Fruit fly (Drosophila melanogaster) whole organism, prepupa: ENCODE measurements around the gene CG7218.

ENCODE experiments used
- Blimp-1 ChIP-seq: fragments of 200-800 bp; sonication (Bioruptor generic); optimal IDR thresholded peaks from 3 replicates; lab custom pipeline; 2017; ENCODE audit warnings: missing biosample characterization, missing genetic modification characterization, mild to moderate bottlenecking, moderate library complexity, missing genetic modification reagents
- CG10669 ChIP-seq: fragments of 200-800 bp; sonication (Bioruptor generic); optimal IDR thresholded peaks from 3 replicates; lab custom pipeline; 2018; ENCODE audit warnings: missing biosample characterization, mild to moderate bottlenecking, missing genetic modification characterization, moderate library complexity
- CG11902 ChIP-seq: fragments of 200-800 bp; sonication (Bioruptor generic); optimal IDR thresholded peaks from 3 replicates; lab custom pipeline; 2016; ENCODE audit warnings: missing biosample characterization, missing genetic modification characterization
- CG15336 ChIP-seq: fragments of 200-800 bp; sonication (Bioruptor generic); IDR thresholded peaks from 2 replicates; pipeline ENCODE4 v1.3.6; 2022; ENCODE audit warnings: missing biosample characterization, missing genetic modification characterization
- CG1621 ChIP-seq: fragments of 200-800 bp; sonication (Bioruptor generic); optimal IDR thresholded peaks from 3 replicates; lab custom pipeline; 2018; ENCODE audit warnings: missing biosample characterization, mild to moderate bottlenecking, missing genetic modification characterization
- CG16779 ChIP-seq: fragments of 200-800 bp; sonication (Bioruptor generic); optimal IDR thresholded peaks from 3 replicates; lab custom pipeline; 2017; ENCODE audit warnings: missing biosample characterization, mild to moderate bottlenecking, missing genetic modification characterization
- CG3032 ChIP-seq: fragments of 200-800 bp; optimal IDR thresholded peaks from 2 replicates; lab custom pipeline; 2019; ENCODE audit warnings: missing biosample characterization, mild to moderate bottlenecking, missing genetic modification characterization, moderate library complexity
- CG31627 ChIP-seq: fragments of 200-800 bp; sonication (Bioruptor generic); optimal IDR thresholded peaks from 3 replicates; lab custom pipeline; 2016; ENCODE audit warnings: missing biosample characterization, missing genetic modification characterization
- CG32006 ChIP-seq: fragments of 200-800 bp; sonication (Bioruptor generic); optimal IDR thresholded peaks from 3 replicates; lab custom pipeline; 2017; ENCODE audit warnings: missing biosample characterization, mild to moderate bottlenecking, missing genetic modification characterization
- CG34406 ChIP-seq: fragments of 200-800 bp; sonication (Bioruptor generic); optimal IDR thresholded peaks from 3 replicates; lab custom pipeline; 2016; ENCODE audit warnings: missing biosample characterization, missing genetic modification characterization
- CG4318 ChIP-seq: fragments of 200-800 bp; sonication (Bioruptor generic); optimal IDR thresholded peaks from 3 replicates; lab custom pipeline; 2017; ENCODE audit warnings: missing biosample characterization, mild to moderate bottlenecking, missing genetic modification characterization
- CG6163 ChIP-seq: fragments of 200-800 bp; sonication (Bioruptor generic); IDR thresholded peaks from 3 replicates; pipeline ENCODE4 v1.3.6; 2022; ENCODE audit warnings: missing biosample characterization, missing genetic modification characterization
- CG6276 ChIP-seq: fragments of 200-800 bp; sonication (Bioruptor generic); optimal IDR thresholded peaks from 2 replicates; lab custom pipeline; 2017; ENCODE audit warnings: missing biosample characterization, mild to moderate bottlenecking, missing genetic modification characterization
- CG6792 ChIP-seq: fragments of 200-800 bp; sonication (Bioruptor generic); optimal IDR thresholded peaks from 3 replicates; lab custom pipeline; 2016; ENCODE audit warnings: missing biosample characterization, missing genetic modification characterization
- CG6808 ChIP-seq: fragments of 200-800 bp; sonication (Bioruptor generic); optimal IDR thresholded peaks from 3 replicates; lab custom pipeline; 2017; ENCODE audit warnings: missing biosample characterization, missing genetic modification characterization, mild to moderate bottlenecking, moderate library complexity, missing genetic modification reagents
- CG6854 ChIP-seq: fragments of 200-800 bp; sonication (Bioruptor generic); optimal IDR thresholded peaks from 2 replicates; lab custom pipeline; 2017; ENCODE audit warnings: missing biosample characterization, mild to moderate bottlenecking, missing genetic modification characterization
- CG7368 ChIP-seq: fragments of 200-800 bp; sonication (Bioruptor generic); optimal IDR thresholded peaks from 3 replicates; lab custom pipeline; 2016; ENCODE audit warnings: missing biosample characterization, missing genetic modification characterization
- CG8319 ChIP-seq: fragments of 200-800 bp; sonication (Bioruptor generic); optimal IDR thresholded peaks from 3 replicates; lab custom pipeline; 2016; ENCODE audit warnings: missing biosample characterization, missing genetic modification characterization
- CG9139 ChIP-seq: fragments of 200-800 bp; sonication (Bioruptor generic); optimal IDR thresholded peaks from 3 replicates; lab custom pipeline; 2017; ENCODE audit warnings: missing biosample characterization, mild to moderate bottlenecking, missing genetic modification characterization
- Eip75B ChIP-seq: fragments of 200-800 bp; sonication (Bioruptor generic); optimal IDR thresholded peaks from 3 replicates; lab custom pipeline; 2016; ENCODE audit warnings: missing biosample characterization, missing genetic modification characterization
- Eip93F ChIP-seq: fragments of 200-800 bp; sonication (Bioruptor generic); optimal IDR thresholded peaks from 2 replicates; lab custom pipeline; 2016; ENCODE audit warnings: missing biosample characterization, mild to moderate bottlenecking, missing genetic modification characterization
- Ets21C ChIP-seq: fragments of 200-800 bp; sonication (Bioruptor generic); optimal IDR thresholded peaks from 3 replicates; lab custom pipeline; 2016; ENCODE audit warnings: missing biosample characterization, missing genetic modification characterization
- Ets96B ChIP-seq: fragments of 200-800 bp; optimal IDR thresholded peaks from 2 replicates; lab custom pipeline; 2019; ENCODE audit warnings: missing biosample characterization, mild to moderate bottlenecking, missing genetic modification characterization, moderate library complexity
- Gug ChIP-seq: fragments of 200-800 bp; sonication (Bioruptor generic); IDR thresholded peaks from 2 replicates; pipeline ENCODE4 v1.3.6; 2022; ENCODE audit warnings: missing biosample characterization, missing genetic modification characterization
- Hr39 ChIP-seq: fragments of 200-800 bp; sonication (Bioruptor generic); optimal IDR thresholded peaks from 2 replicates; lab custom pipeline; 2016; ENCODE audit warnings: missing biosample characterization, missing genetic modification characterization
- Hr4 ChIP-seq: fragments of 200-800 bp; sonication (Bioruptor generic); optimal IDR thresholded peaks from 3 replicates; lab custom pipeline; 2016; ENCODE audit warnings: missing biosample characterization, missing genetic modification characterization
- Lpt ChIP-seq: fragments of 200-800 bp; sonication (Bioruptor generic); optimal IDR thresholded peaks from 3 replicates; lab custom pipeline; 2016; ENCODE audit warnings: missing biosample characterization, missing genetic modification characterization
- Met ChIP-seq: fragments of 200-800 bp; sonication (Bioruptor generic); optimal IDR thresholded peaks from 3 replicates; lab custom pipeline; 2016; ENCODE audit warnings: missing biosample characterization, missing genetic modification characterization
- OdsH ChIP-seq: fragments of 200-800 bp; sonication (Bioruptor generic); optimal IDR thresholded peaks from 3 replicates; lab custom pipeline; 2016; ENCODE audit warnings: missing biosample characterization, missing genetic modification characterization
- Smox ChIP-seq: fragments of 200-800 bp; sonication (Bioruptor generic); optimal IDR thresholded peaks from 3 replicates; lab custom pipeline; 2016; ENCODE audit warnings: missing biosample characterization, missing genetic modification characterization
- Sox102F ChIP-seq: fragments of 200-800 bp; sonication (Bioruptor generic); optimal IDR thresholded peaks from 2 replicates; lab custom pipeline; 2016; ENCODE audit warnings: missing biosample characterization, mild to moderate bottlenecking, missing genetic modification characterization
- Sox14 ChIP-seq: fragments of 200-800 bp; sonication (Bioruptor generic); optimal IDR thresholded peaks from 3 replicates; lab custom pipeline; 2016; ENCODE audit warnings: missing biosample characterization, missing genetic modification characterization
- achi ChIP-seq: fragments of 200-800 bp; sonication (Bioruptor generic); optimal IDR thresholded peaks from 3 replicates; lab custom pipeline; 2016; ENCODE audit warnings: missing biosample characterization, missing genetic modification characterization
- acj6 ChIP-seq: fragments of 200-800 bp; sonication (Bioruptor generic); optimal IDR thresholded peaks from 3 replicates; lab custom pipeline; 2016; ENCODE audit warnings: missing biosample characterization, missing genetic modification characterization
- cyc ChIP-seq: fragments of 200-800 bp; sonication (Bioruptor generic); optimal IDR thresholded peaks from 3 replicates; lab custom pipeline; 2016; ENCODE audit warnings: missing biosample characterization, missing genetic modification characterization
- dac ChIP-seq: fragments of 200-800 bp; sonication (Bioruptor generic); optimal IDR thresholded peaks from 2 replicates; lab custom pipeline; 2017; ENCODE audit warnings: missing biosample characterization, mild to moderate bottlenecking, missing genetic modification characterization
- dsx ChIP-seq: fragments of 200-800 bp; optimal IDR thresholded peaks from 3 replicates; lab custom pipeline; 2019; ENCODE audit warnings: missing biosample characterization, mild to moderate bottlenecking, missing genetic modification characterization, moderate library complexity; ENCODE audit not compliant: poor library complexity, severe bottlenecking
- eg ChIP-seq: fragments of 200-800 bp; sonication (Bioruptor generic); IDR thresholded peaks from 3 replicates; pipeline ENCODE4 v1.3.6; 2022; ENCODE audit warnings: missing biosample characterization, missing genetic modification characterization
- esn ChIP-seq: fragments of 200-800 bp; sonication (Bioruptor generic); optimal IDR thresholded peaks from 2 replicates; lab custom pipeline; 2016; ENCODE audit warnings: missing biosample characterization, mild to moderate bottlenecking, missing genetic modification characterization, moderate library complexity
- fd59A ChIP-seq: fragments of 200-800 bp; sonication (Bioruptor generic); optimal IDR thresholded peaks from 2 replicates; lab custom pipeline; 2017; ENCODE audit warnings: missing biosample characterization, mild to moderate bottlenecking, missing genetic modification characterization, missing genetic modification reagents
- fd85E ChIP-seq: fragments of 200-800 bp; sonication (Bioruptor generic); optimal IDR thresholded peaks from 3 replicates; lab custom pipeline; 2016; ENCODE audit warnings: missing biosample characterization, missing genetic modification characterization
- fkh ChIP-seq: fragments of 200-800 bp; sonication (Bioruptor generic); optimal IDR thresholded peaks from 3 replicates; lab custom pipeline; 2017; ENCODE audit warnings: missing biosample characterization, mild to moderate bottlenecking, missing genetic modification characterization, moderate library complexity
- lz ChIP-seq: fragments of 200-800 bp; sonication (Bioruptor generic); optimal IDR thresholded peaks from 3 replicates; lab custom pipeline; 2016; ENCODE audit warnings: missing biosample characterization, missing genetic modification characterization
- net ChIP-seq: fragments of 200-800 bp; sonication (Bioruptor generic); optimal IDR thresholded peaks from 3 replicates; lab custom pipeline; 2016; ENCODE audit warnings: missing biosample characterization, missing genetic modification characterization
- pdm3 ChIP-seq: fragments of 200-800 bp; sonication (Bioruptor generic); optimal IDR thresholded peaks from 3 replicates; lab custom pipeline; 2016; ENCODE audit warnings: missing biosample characterization, missing genetic modification characterization
- salr ChIP-seq, 2 experiments: fragments of 200-800 bp; sonication (Bioruptor generic); optimal IDR thresholded peaks; 3 replicates each; lab custom pipeline; 2016 to 2018; ENCODE audit warnings: missing biosample characterization in 2 of 2, missing genetic modification characterization in 2 of 2, mild to moderate bottlenecking in 1 of 2
- spab ChIP-seq: fragments of 200-800 bp; sonication (Bioruptor generic); optimal IDR thresholded peaks from 2 replicates; lab custom pipeline; 2017; ENCODE audit warnings: missing biosample characterization, mild to moderate bottlenecking, missing genetic modification characterization, missing genetic modification reagents
- svp ChIP-seq: fragments of 200-800 bp; sonication (Bioruptor generic); peaks from one replicate; lab custom pipeline; 2016; ENCODE audit warnings: missing biosample characterization, missing genetic modification characterization
- topi ChIP-seq: fragments of 200-800 bp; sonication (Bioruptor generic); optimal IDR thresholded peaks from 3 replicates; lab custom pipeline; 2016; ENCODE audit warnings: missing biosample characterization, missing genetic modification characterization
- vri ChIP-seq: fragments of 200-800 bp; sonication (Bioruptor generic); optimal IDR thresholded peaks from 3 replicates; lab custom pipeline; 2016; ENCODE audit warnings: missing biosample characterization, mild to moderate bottlenecking, missing genetic modification characterization

CG7218 gene

DNA sequence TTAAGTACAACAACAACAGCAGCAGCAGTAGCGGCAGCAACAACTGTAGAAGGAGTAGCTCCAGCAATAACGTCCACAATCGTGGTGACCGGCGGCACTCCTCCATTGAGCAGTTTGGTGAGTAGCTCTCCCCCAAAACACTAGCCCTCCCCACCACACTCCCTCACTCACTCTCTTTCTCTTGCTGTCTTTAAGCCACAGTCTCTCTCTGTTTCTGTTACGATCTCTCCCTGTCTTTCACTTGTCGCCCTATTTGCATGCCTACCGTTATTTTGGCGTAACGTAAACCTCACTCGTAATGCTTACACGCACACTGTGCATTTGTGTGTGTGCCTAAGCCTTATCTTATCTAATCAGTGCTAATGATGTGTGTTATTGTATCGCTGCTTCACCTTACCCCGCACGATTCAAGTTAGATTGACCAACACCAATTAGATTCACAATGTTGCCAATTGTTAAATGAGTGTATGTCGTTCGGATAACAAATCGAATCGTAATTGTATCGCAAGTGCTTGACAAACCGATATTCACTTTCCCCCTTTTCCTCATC, 5.9 kb upstream of the CG7218 start (continued):
- TF ChIP-seq CG32006 = no peak

DNA sequence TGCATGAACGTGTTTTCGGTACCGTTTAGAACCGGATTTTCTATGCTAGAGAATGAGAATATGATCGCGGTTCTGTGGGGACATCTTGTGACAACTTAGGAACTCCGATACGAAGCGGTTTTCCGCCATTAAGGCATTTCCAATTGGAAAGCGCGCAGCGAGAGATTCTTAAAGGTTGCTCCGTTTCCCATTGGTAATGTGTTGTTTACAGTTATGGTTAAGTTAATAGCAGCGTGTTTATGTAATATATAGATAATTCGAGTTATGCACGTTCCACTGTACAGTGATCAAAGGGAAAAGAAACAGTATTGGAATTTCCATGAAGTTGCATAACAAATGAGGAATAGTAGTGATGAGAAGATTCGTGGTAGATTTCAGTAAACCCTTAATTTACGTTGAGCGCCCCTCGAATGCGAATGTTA, 4.7 kb upstream of the CG7218 start:
- peak; percentile 22 for TF ChIP-seq CG1621 (tag; lab: Kevin White, UChicago)
- peak; percentile 29 for TF ChIP-seq pdm3 (GFP tag; lab: Kevin White, UChicago)
- no peak for TF ChIP-seq fd85E
- TF ChIP-seq OdsH (GFP tag; lab: Kevin White, UChicago) = peak; percentile 1
- TF ChIP-seq Ets21C = no peak
- TF ChIP-seq CG4318 (GFP tag; lab: Kevin White, UChicago) = no peak
- peak; percentile 27 for TF ChIP-seq Hr39
- TF ChIP-seq CG34406 (GFP tag; lab: Kevin White, UChicago) = peak; percentile 2
- TF ChIP-seq svp = peak; percentile 71
- no peak for TF ChIP-seq CG9139 (GFP tag; lab: Kevin White, UChicago)
- TF ChIP-seq Blimp-1 (GFP tag; lab: Kevin White, UChicago) = no peak
- TF ChIP-seq CG6808 (GFP tag; lab: Kevin White, UChicago) = no peak
- peak; percentile 32 for TF ChIP-seq CG10669 (GFP tag; lab: Kevin White, UChicago)
- no peak for TF ChIP-seq Eip93F (GFP tag; lab: Kevin White, UChicago)
- peak; percentile 28 for TF ChIP-seq CG3032
- no peak for TF ChIP-seq dac
- TF ChIP-seq Eip75B (GFP tag; lab: Kevin White, UChicago) = peak; percentile 45
- peak; percentile 47 for TF ChIP-seq achi
- TF ChIP-seq Met (GFP tag; lab: Kevin White, UChicago) = peak; percentile 41
- TF ChIP-seq CG8319 = no peak
- peak; percentile 15 for TF ChIP-seq vri (GFP tag; lab: Kevin White, UChicago)
- TF ChIP-seq Gug = no peak
- TF ChIP-seq Lpt (GFP tag; lab: Kevin White, UChicago) = no peak
- no peak for TF ChIP-seq eg (GFP tag; lab: Robert Waterston, UW)
- peak in 1 of 2 experiments; percentile 22 for TF ChIP-seq salr (GFP tag; optimal IDR thresholded peaks at IDR 0.05; lab: Kevin White, UChicago)
- peak; percentile 32 for TF ChIP-seq lz (GFP tag; lab: Kevin White, UChicago)
- TF ChIP-seq CG7368 = no peak
- no peak for TF ChIP-seq CG11902
- peak; percentile 2 for TF ChIP-seq net
- TF ChIP-seq Hr4 (GFP tag; lab: Kevin White, UChicago) = peak; percentile 16
- peak; percentile 31 for TF ChIP-seq esn (GFP tag; lab: Kevin White, UChicago)
- TF ChIP-seq CG6163 = 0 out of 3 replicates have a peak, but pooled peaks have one; percentile 27
- TF ChIP-seq CG16779 = no peak
- TF ChIP-seq acj6 = peak; percentile 26
- no peak for TF ChIP-seq fkh (GFP tag; lab: Kevin White, UChicago)
- peak; percentile 14 for TF ChIP-seq cyc (GFP tag; lab: Kevin White, UChicago)
- peak; percentile 44 for TF ChIP-seq CG32006
- no peak for TF ChIP-seq fd59A
- peak; percentile 34 for TF ChIP-seq Smox (GFP tag; lab: Kevin White, UChicago)
- no peak for TF ChIP-seq spab (GFP tag; lab: Kevin White, UChicago)
- no peak; the same call in 1 of the 2 replicates for TF ChIP-seq CG15336 (GFP tag; lab: Robert Waterston, UW)
- no peak for TF ChIP-seq CG6854 (GFP tag; lab: Kevin White, UChicago)
- peak; percentile 65 for TF ChIP-seq Sox14
- peak; percentile 23 for TF ChIP-seq Ets96B (tag; lab: Kevin White, UChicago)
- peak; percentile 21 for TF ChIP-seq topi (GFP tag; lab: Kevin White, UChicago)
- peak; percentile 3 for TF ChIP-seq CG6792 (GFP tag; lab: Kevin White, UChicago)
- no peak for TF ChIP-seq dsx (GFP tag; lab: Kevin White, UChicago)
- TF ChIP-seq Sox102F (GFP tag; lab: Kevin White, UChicago) = peak; percentile 10
- peak; percentile 56 for TF ChIP-seq CG31627 (GFP tag; lab: Kevin White, UChicago)
- TF ChIP-seq CG6276 (GFP tag; lab: Kevin White, UChicago) = peak; percentile 52
